Worm (Caenorhabditis elegans): ENCODE results near the gene ttm-1.

Gene ttm-1

DNA sequence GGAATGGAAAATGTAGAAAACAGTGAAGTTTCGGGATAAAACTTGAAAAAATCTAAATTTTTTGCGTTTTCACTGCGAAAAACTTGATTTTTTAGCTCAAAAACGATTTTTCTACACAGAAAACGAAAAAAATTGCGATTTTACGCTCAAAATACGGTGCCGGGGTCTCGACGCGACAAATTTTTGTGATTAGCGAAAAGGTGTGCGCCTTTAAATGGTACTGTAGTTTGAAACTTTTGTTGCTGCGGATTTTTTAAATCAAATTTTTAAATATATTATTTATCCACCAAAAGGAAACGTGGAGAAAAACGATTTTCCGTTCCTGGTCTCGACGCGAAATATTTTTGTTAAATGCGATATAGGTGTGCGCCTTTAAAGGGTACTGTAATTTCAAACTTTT lies 59.6 kb downstream of the ttm-1 start:
- TF ChIP-seq cog-1 (tag; optimal IDR thresholded peaks at IDR 0.05) (no peak), flt-1 (GFP tag; IDR thresholded peaks at IDR 0.05) (no peak), ztf-23 (GFP tag; IDR thresholded peaks at IDR 0.05) (no peak), med-1 (GFP tag; optimal IDR thresholded peaks at IDR 0.05; ENCODE audit: insufficient read depth) (no peak), ref-1 (GFP tag; conservative IDR thresholded peaks at IDR 0.05) (no peak), tab-1 (GFP tag; IDR thresholded peaks at IDR 0.05) (no peak), T22C8.4 (GFP tag; IDR thresholded peaks at IDR 0.05) (no peak)

DNA sequence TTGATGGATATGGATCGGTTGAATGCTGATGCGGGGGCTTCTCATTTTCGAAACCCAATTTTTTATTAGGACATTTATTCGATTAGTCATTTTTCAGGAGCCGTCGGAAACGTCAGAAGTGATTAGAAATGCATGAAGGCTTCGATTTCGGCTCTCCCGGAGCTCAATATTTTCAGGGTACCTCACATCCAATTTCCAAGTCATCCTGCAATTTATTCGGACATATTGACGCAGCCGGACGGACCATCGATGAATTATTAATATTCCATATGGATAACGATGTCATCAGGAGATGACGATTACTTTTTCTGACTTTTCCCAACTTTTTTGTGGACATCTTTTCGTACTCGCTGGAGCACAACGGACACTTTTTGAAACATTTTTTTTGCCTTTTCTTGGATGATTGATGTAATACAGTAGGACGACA lies 60.2 kb downstream of the ttm-1 start:
- TF ChIP-seq ref-1 (GFP tag; conservative IDR thresholded peaks at IDR 0.05), result no peak
- no peak for TF ChIP-seq cog-1 (tag; optimal IDR thresholded peaks at IDR 0.05)
- TF ChIP-seq flt-1 (GFP tag; IDR thresholded peaks at IDR 0.05), result no peak
- TF ChIP-seq ztf-23 (GFP tag; IDR thresholded peaks at IDR 0.05), result no peak
- no peak for TF ChIP-seq tab-1 (GFP tag; IDR thresholded peaks at IDR 0.05)
- no peak for TF ChIP-seq med-1 (GFP tag; optimal IDR thresholded peaks at IDR 0.05; ENCODE audit: insufficient read depth)
- TF ChIP-seq T22C8.4 (GFP tag; IDR thresholded peaks at IDR 0.05), result no peak
- TF ChIP-seq klf-2 (GFP tag; conservative IDR thresholded peaks at IDR 0.05), result no peak
- no peak for TF ChIP-seq ztf-29 (GFP tag; IDR thresholded peaks at IDR 0.05)

- TF ChIP-seq cog-1 (tag; optimal IDR thresholded peaks at IDR 0.05), result peak; percentile 92
- peak; percentile 85 for TF ChIP-seq flt-1 (GFP tag; IDR thresholded peaks at IDR 0.05)
- no peak for TF ChIP-seq med-1 (GFP tag; optimal IDR thresholded peaks at IDR 0.05; ENCODE audit: insufficient read depth)
- no peak for TF ChIP-seq ref-1 (GFP tag; conservative IDR thresholded peaks at IDR 0.05)
- 0 out of 2 replicates have a peak, but pooled peaks have one; percentile 37 for TF ChIP-seq ztf-29 (GFP tag; IDR thresholded peaks at IDR 0.05)
- TF ChIP-seq T22C8.4 (GFP tag; IDR thresholded peaks at IDR 0.05), result peak; percentile 82
- no peak for TF ChIP-seq tab-1 (GFP tag; IDR thresholded peaks at IDR 0.05)
- TF ChIP-seq ztf-23 (GFP tag; IDR thresholded peaks at IDR 0.05), result peak; percentile 86
- TF ChIP-seq klf-2 (GFP tag; conservative IDR thresholded peaks at IDR 0.05), result no peak
Measured at ce11 chrIII:12904987-12905541, 61.7 kb downstream of the ttm-1 start, which contains the start of gene cox-5A. Gene cox-5A (plus strand): TSS chrIII:12905491.

ce11 chrIII:12904052-12904451 lies 62.7 kb downstream of the ttm-1 start:
- TF ChIP-seq ztf-29 (GFP tag; IDR thresholded peaks at IDR 0.05), result no peak
- TF ChIP-seq T22C8.4 (GFP tag; IDR thresholded peaks at IDR 0.05), result no peak
- TF ChIP-seq tab-1 (GFP tag; IDR thresholded peaks at IDR 0.05), result no peak
- no peak for TF ChIP-seq med-1 (GFP tag; optimal IDR thresholded peaks at IDR 0.05; ENCODE audit: insufficient read depth)
- no peak for TF ChIP-seq ref-1 (GFP tag; conservative IDR thresholded peaks at IDR 0.05)
- no peak for TF ChIP-seq klf-2 (GFP tag; conservative IDR thresholded peaks at IDR 0.05)
- TF ChIP-seq flt-1 (GFP tag; IDR thresholded peaks at IDR 0.05), result no peak
- no peak for TF ChIP-seq ztf-23 (GFP tag; IDR thresholded peaks at IDR 0.05)
